Worm (Caenorhabditis elegans) whole organism, L4 larva: ENCODE data around the gene dpf-1.
A peak's percentile ranks its signal among the peaks of the same experiment; 100 is the strongest.

Experiments used
- D1046.2 ChIP-seq: fragments of 200-800 bp; sonication (Bioruptor generic); IDR thresholded peaks from 2 replicates; pipeline ENCODE4 v1.3.6; 2022; ENCODE audit warnings: missing genetic modification characterization, missing compliant biosample characterization
- R02D3.7 ChIP-seq: fragments of 150-350 bp; sonication (generic microtip); optimal IDR thresholded peaks from 3 replicates; lab custom pipeline; 2014; ENCODE audit warnings: missing biosample characterization, missing genetic modification characterization
- T20F7.1 ChIP-seq: fragments of 200-800 bp; sonication (Bioruptor generic); optimal IDR thresholded peaks from 2 replicates; lab custom pipeline; 2018; ENCODE audit warnings: mild to moderate bottlenecking, missing genetic modification characterization, missing compliant biosample characterization
- T26A8.4 ChIP-seq: fragments of 200-800 bp; sonication (Bioruptor generic); IDR thresholded peaks from 2 replicates; pipeline ENCODE4 v1.3.6; 2022; ENCODE audit warnings: missing genetic modification characterization, missing compliant biosample characterization
- Y105C5A.15 ChIP-seq: fragments of 200-800 bp; sonication (Bioruptor generic); IDR thresholded peaks from 2 replicates; pipeline ENCODE4 v1.3.6; 2022; ENCODE audit warnings: missing genetic modification characterization, missing compliant biosample characterization
- Y48G9A.11 ChIP-seq: fragments of 200-800 bp; sonication (Bioruptor generic); IDR thresholded peaks from 2 replicates; pipeline ENCODE4 v1.3.6; 2022; ENCODE audit warnings: missing genetic modification reagents, missing genetic modification characterization, missing compliant biosample characterization
- ZK337.2 ChIP-seq: fragments of 200-800 bp; sonication (Bioruptor generic); IDR thresholded peaks from 2 replicates; pipeline ENCODE4 v1.3.6; 2022; ENCODE audit warnings: missing genetic modification reagents, missing genetic modification characterization, missing compliant biosample characterization
- aha-1 ChIP-seq: fragments of 150-350 bp; peaks from one replicate; lab custom pipeline; 2014; ENCODE audit warnings: missing biosample characterization, missing genetic modification characterization
- attf-4 ChIP-seq: sonication (generic microtip); optimal IDR thresholded peaks from 3 replicates; lab custom pipeline; 2017; ENCODE audit warnings: missing biosample characterization, missing genetic modification characterization
- ceh-20 ChIP-seq: fragments of 200-800 bp; sonication (Bioruptor generic); IDR thresholded peaks from 2 replicates; pipeline ENCODE4 v1.3.6; 2022; ENCODE audit warnings: missing genetic modification reagents, missing genetic modification characterization, missing compliant biosample characterization
- ceh-28 ChIP-seq: fragments of 150-350 bp; optimal IDR thresholded peaks from 2 replicates; lab custom pipeline; 2014; ENCODE audit warnings: missing biosample characterization, missing genetic modification reagents, missing genetic modification characterization
- ceh-32 ChIP-seq: sonication (generic microtip); optimal IDR thresholded peaks from 2 replicates; lab custom pipeline; 2016; ENCODE audit warnings: mild to moderate bottlenecking, missing genetic modification characterization, missing compliant biosample characterization; ENCODE audit not compliant: poor library complexity
- ceh-62 ChIP-seq: sonication (generic microtip); optimal IDR thresholded peaks from 2 replicates; lab custom pipeline; 2017; ENCODE audit warnings: missing biosample characterization, missing genetic modification characterization
- ceh-82 ChIP-seq: sonication (generic microtip); optimal IDR thresholded peaks from 2 replicates; lab custom pipeline; 2017; ENCODE audit warnings: missing biosample characterization, missing genetic modification characterization
- daf-12 ChIP-seq: fragments of 150-350 bp; optimal IDR thresholded peaks from 2 replicates; lab custom pipeline; 2014; ENCODE audit warnings: missing biosample characterization, missing genetic modification reagents, missing genetic modification characterization
- daf-19 ChIP-seq: fragments of 200-800 bp; sonication (Bioruptor generic); conservative IDR thresholded peaks from 2 replicates; pipeline ENCODE4 v1.3.6; 2022; ENCODE audit warnings: missing genetic modification characterization, missing compliant biosample characterization
- daf-8 ChIP-seq: fragments of 200-800 bp; sonication (Bioruptor generic); IDR thresholded peaks from 2 replicates; pipeline ENCODE4 v1.3.6; 2022; ENCODE audit warnings: missing genetic modification characterization, missing compliant biosample characterization
- dmd-6 ChIP-seq: fragments of 200-800 bp; sonication (Bioruptor generic); IDR thresholded peaks from 2 replicates; pipeline ENCODE4 v1.3.6; 2022; ENCODE audit warnings: missing genetic modification reagents, missing genetic modification characterization, missing compliant biosample characterization
- dpl-1 ChIP-seq: fragments of 150-350 bp; optimal IDR thresholded peaks from 2 replicates; lab custom pipeline; 2014; ENCODE audit warnings: missing biosample characterization, missing genetic modification reagents, missing genetic modification characterization
- duxl-1 ChIP-seq: sonication (generic microtip); optimal IDR thresholded peaks from 2 replicates; lab custom pipeline; 2016; ENCODE audit warnings: mild to moderate bottlenecking, missing genetic modification characterization, moderate library complexity, missing compliant biosample characterization; ENCODE audit not compliant: poor library complexity
- egl-27 ChIP-seq: sonication (generic microtip); optimal IDR thresholded peaks from 3 replicates; lab custom pipeline; 2017; ENCODE audit warnings: missing biosample characterization, missing genetic modification reagents, missing genetic modification characterization
- egl-43 ChIP-seq: fragments of 200-800 bp; sonication (Bioruptor generic); IDR thresholded peaks from 2 replicates; pipeline ENCODE4 v1.3.6; 2022; ENCODE audit warnings: missing genetic modification reagents, missing genetic modification characterization, missing compliant biosample characterization
- gei-8 ChIP-seq: fragments of 200-800 bp; sonication (Bioruptor generic); optimal IDR thresholded peaks from 2 replicates; lab custom pipeline; 2018; ENCODE audit warnings: mild to moderate bottlenecking, missing genetic modification characterization, missing compliant biosample characterization
- hif-1 ChIP-seq, 2 experiments: sonication (generic microtip); optimal IDR thresholded peaks; 2 replicates each; lab custom pipeline; 2016 to 2017; ENCODE audit warnings: missing compliant biosample characterization in 2 of 2, missing genetic modification characterization in 2 of 2, missing genetic modification reagents in 2 of 2, missing genotype in 2 of 2, mild to moderate bottlenecking in 1 of 2
- hlh-11 ChIP-seq: fragments of 200-800 bp; sonication (Bioruptor generic); optimal IDR thresholded peaks from 2 replicates; lab custom pipeline; 2018; ENCODE audit warnings: mild to moderate bottlenecking, missing genetic modification characterization, missing compliant biosample characterization
- hmg-1.1 ChIP-seq: fragments of 200-800 bp; sonication (Bioruptor generic); IDR thresholded peaks from 2 replicates; pipeline ENCODE4 v1.3.6; 2022; ENCODE audit warnings: missing genetic modification reagents, missing genetic modification characterization, missing compliant biosample characterization
- jun-1 ChIP-seq: fragments of 150-350 bp; optimal IDR thresholded peaks from 2 replicates; lab custom pipeline; 2014; ENCODE audit warnings: missing biosample characterization, missing genetic modification reagents, missing genetic modification characterization
- lin-1 ChIP-seq: fragments of 200-800 bp; sonication (Bioruptor generic); IDR thresholded peaks from 2 replicates; pipeline ENCODE4 v1.3.6; 2022; ENCODE audit warnings: missing genetic modification reagents, missing genetic modification characterization, missing compliant biosample characterization
- lin-15B ChIP-seq: fragments of 150-350 bp; sonication (generic microtip); optimal IDR thresholded peaks from 3 replicates; lab custom pipeline; 2014; ENCODE audit warnings: missing biosample characterization, missing genetic modification characterization
- lin-29 ChIP-seq: fragments of 200-800 bp; sonication (Bioruptor generic); IDR thresholded peaks from 2 replicates; pipeline ENCODE4 v1.3.6; 2022; ENCODE audit warnings: missing genetic modification reagents, missing genetic modification characterization, missing compliant biosample characterization
- lin-39 ChIP-seq: fragments of 150-350 bp; optimal IDR thresholded peaks from 2 replicates; lab custom pipeline; 2014; ENCODE audit warnings: missing biosample characterization, missing genetic modification reagents, missing genetic modification characterization
- nhr-10 ChIP-seq: fragments of 150-350 bp; optimal IDR thresholded peaks from 2 replicates; lab custom pipeline; 2014; ENCODE audit warnings: missing biosample characterization, missing genetic modification characterization
- nhr-102 ChIP-seq: sonication (generic microtip); optimal IDR thresholded peaks from 2 replicates; lab custom pipeline; 2016; ENCODE audit warnings: mild to moderate bottlenecking, missing genetic modification characterization, moderate library complexity, missing compliant biosample characterization
- nhr-11 ChIP-seq: fragments of 150-350 bp; optimal IDR thresholded peaks from 2 replicates; lab custom pipeline; 2014; ENCODE audit warnings: missing biosample characterization, missing genetic modification characterization
- nhr-111 ChIP-seq: fragments of 200-800 bp; sonication (Bioruptor generic); optimal IDR thresholded peaks from 2 replicates; lab custom pipeline; 2018; ENCODE audit warnings: mild to moderate bottlenecking, missing genetic modification characterization, missing compliant biosample characterization
- nhr-25 ChIP-seq: sonication (generic microtip); optimal IDR thresholded peaks from 2 replicates; lab custom pipeline; 2017; ENCODE audit warnings: missing genetic modification characterization, mild to moderate bottlenecking, missing compliant biosample characterization, antibody characterized with exemption, moderate library complexity, borderline replicate concordance; ENCODE audit not compliant: insufficient read depth
- nhr-41 ChIP-seq: fragments of 200-800 bp; sonication (Bioruptor generic); IDR thresholded peaks from 2 replicates; pipeline ENCODE4 v1.3.6; 2022; ENCODE audit warnings: missing genetic modification reagents, missing genetic modification characterization, missing compliant biosample characterization
- nhr-48 ChIP-seq: sonication (generic microtip); optimal IDR thresholded peaks from 2 replicates; lab custom pipeline; 2016; ENCODE audit warnings: mild to moderate bottlenecking, missing genetic modification characterization, missing compliant biosample characterization
- nhr-76 ChIP-seq: fragments of 150-350 bp; optimal IDR thresholded peaks from 2 replicates; lab custom pipeline; 2014; ENCODE audit warnings: missing biosample characterization, missing genetic modification characterization
- pha-4 ChIP-seq, 2 experiments: fragments of 150-350 bp in 1 of 2; fragments of 200-800 bp in 1 of 2; sonication (Bioruptor generic) in 1 of 2; IDR thresholded peaks in 1 of 2; optimal IDR thresholded peaks in 1 of 2; 2 replicates each; pipeline versions ENCODE4 v1.3.6 to Lab custom; 2014 to 2022; ENCODE audit warnings: missing genetic modification characterization in 2 of 2, missing genetic modification reagents in 2 of 2, missing biosample characterization in 1 of 2, missing compliant biosample characterization in 1 of 2
- pqm-1 ChIP-seq: sonication (generic microtip); optimal IDR thresholded peaks from 2 replicates; lab custom pipeline; 2017; ENCODE audit warnings: missing biosample characterization, missing genetic modification characterization
- sdz-12 ChIP-seq: fragments of 200-800 bp; sonication (Bioruptor generic); optimal IDR thresholded peaks from 2 replicates; lab custom pipeline; 2018; ENCODE audit warnings: mild to moderate bottlenecking, missing genetic modification characterization, missing compliant biosample characterization
- unc-62 ChIP-seq, 3 experiments: fragments of 150-350 bp in 1 of 3; sonication (generic microtip); optimal IDR thresholded peaks in 2 of 3; peaks in 1 of 3; 1 replicate in 1 of 3; 2 replicates in 2 of 3; lab custom pipeline; 2014 to 2017; ENCODE audit warnings: missing biosample characterization in 3 of 3, missing genetic modification characterization in 3 of 3, missing genetic modification reagents in 3 of 3, missing genotype in 1 of 3
- vab-7 ChIP-seq: fragments of 200-800 bp; sonication (Bioruptor generic); IDR thresholded peaks from 2 replicates; pipeline ENCODE4 v1.3.6; 2022; ENCODE audit warnings: missing genetic modification reagents, missing genetic modification characterization, missing compliant biosample characterization
- zfp-2 ChIP-seq: sonication (generic microtip); optimal IDR thresholded peaks from 2 replicates; lab custom pipeline; 2016; ENCODE audit warnings: mild to moderate bottlenecking, missing genetic modification characterization, missing compliant biosample characterization
- zfp-3 ChIP-seq: fragments of 200-800 bp; sonication (Bioruptor generic); conservative IDR thresholded peaks from 2 replicates; pipeline ENCODE4 v1.3.6; 2022; ENCODE audit warnings: missing genetic modification reagents, missing genetic modification characterization, missing compliant biosample characterization
- ztf-11 ChIP-seq: fragments of 150-350 bp; optimal IDR thresholded peaks from 2 replicates; lab custom pipeline; 2014; ENCODE audit warnings: missing biosample characterization, missing genetic modification characterization

Gene dpf-1

DNA sequence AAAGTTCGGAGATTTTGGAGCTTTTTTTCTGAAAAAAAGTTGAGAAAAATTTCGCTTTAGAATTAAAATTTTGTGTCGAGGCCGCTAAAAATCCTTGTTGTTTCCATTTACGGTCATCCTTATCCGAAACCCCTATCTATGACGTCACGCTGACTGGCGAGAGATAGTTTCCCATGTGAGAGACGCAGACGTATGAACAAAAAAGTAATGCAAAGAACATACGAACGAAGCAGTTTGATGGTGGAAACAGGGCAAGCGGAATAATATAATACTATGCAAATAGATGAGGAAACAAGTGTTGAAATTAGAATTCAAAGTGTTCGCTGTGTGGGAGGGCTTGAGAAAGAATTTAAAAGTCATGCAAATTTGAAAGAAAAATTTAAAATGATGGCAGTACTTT lies 28.0 kb downstream of the dpf-1 start (continued):
- no peak for TF ChIP-seq zfp-2 (tag; lab: Kevin White, UChicago)
- TF ChIP-seq, all 104 proteins: peak for 4

DNA sequence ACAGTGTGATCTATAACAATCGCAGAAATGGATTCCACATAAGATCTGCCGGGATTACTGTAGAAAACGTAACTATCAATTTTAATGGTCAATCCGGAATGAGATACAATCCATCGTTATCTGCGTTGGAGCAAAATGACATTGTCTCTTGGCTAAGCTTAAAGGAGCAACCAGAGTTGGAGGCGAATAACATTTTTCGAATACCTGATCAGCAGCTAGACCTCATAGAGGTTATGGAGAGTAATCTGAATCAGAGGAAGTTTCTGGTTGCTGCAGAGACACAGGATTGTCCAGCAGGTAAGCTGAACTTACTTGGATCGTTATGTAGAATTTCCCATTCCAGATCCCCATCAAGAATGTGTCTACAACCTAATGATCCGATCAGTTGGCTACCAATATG lies 32.5 kb downstream of the dpf-1 start:
- no peak for TF ChIP-seq nhr-25 (tag; lab: Kevin White, UChicago)
- peak in 1 of 2 experiments; percentile 76 for TF ChIP-seq unc-62 (GFP tag; optimal IDR thresholded peaks at IDR 0.05 in 1 of 2; lab: Kevin White, UChicago)
- no peak for TF ChIP-seq unc-62 (tag; optimal IDR thresholded peaks at IDR 0.05; lab: Kevin White, UChicago)

DNA sequence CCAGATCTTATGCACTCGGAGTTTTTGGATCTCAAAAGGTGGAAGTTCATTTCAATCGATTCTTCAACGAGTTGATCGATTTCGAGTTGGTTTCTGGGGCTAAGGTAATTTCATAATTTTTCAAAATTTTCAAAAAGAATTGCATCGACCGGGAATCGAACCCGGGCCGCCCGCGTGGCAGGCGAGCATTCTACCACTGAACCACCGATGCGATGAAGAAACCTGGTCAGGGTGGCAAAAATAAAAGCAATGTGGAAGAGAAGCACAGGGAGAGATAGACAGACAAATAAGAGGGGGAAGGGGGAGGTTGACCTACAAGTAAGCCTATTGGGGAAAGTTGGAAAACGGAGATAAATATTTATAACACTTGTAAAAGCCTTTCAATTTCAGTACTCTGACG lies 33.9 kb downstream of the dpf-1 start:
- TF ChIP-seq lin-39 (tag; lab: Kevin White, UChicago) (no peak), nhr-111 (GFP tag; lab: Kevin White, UChicago) (no peak), egl-27 (tag; lab: Kevin White, UChicago) (no peak), R02D3.7 (tag; lab: Kevin White, UChicago) (no peak), D1046.2 (GFP tag; lab: Robert Waterston, UW) (peak; percentile 85; the same call in 1 of the 2 replicates), daf-19 (GFP tag; lab: Robert Waterston, UW) (no peak), nhr-102 (tag; lab: Kevin White, UChicago) (peak; percentile 26), dpl-1 (GFP tag; lab: Kevin White, UChicago) (peak; percentile 16), pha-4 (GFP tag; IDR thresholded peaks at IDR 0.05; lab: Robert Waterston, UW) (no peak), pha-4 (tag; optimal IDR thresholded peaks at IDR 0.05; lab: Kevin White, UChicago) (no peak), aha-1 (tag; lab: Kevin White, UChicago) (no peak), gei-8 (no peak), Y48G9A.11 (GFP tag; lab: Robert Waterston, UW) (0 out of 2 replicates have a peak, but pooled peaks have one; percentile 41), sdz-12 (GFP tag; lab: Kevin White, UChicago) (peak; percentile 54), zfp-3 (GFP tag; lab: Robert Waterston, UW) (no peak), jun-1 (tag; lab: Kevin White, UChicago) (no peak), lin-1 (peak; percentile 23; the same call in 1 of the 2 replicates), ceh-62 (tag; lab: Kevin White, UChicago) (no peak), hmg-1.1 (GFP tag; lab: Robert Waterston, UW) (peak; percentile 48; the same call in 1 of the 2 replicates), nhr-41 (GFP tag; lab: Robert Waterston, UW) (no peak), nhr-48 (tag; lab: Kevin White, UChicago) (no peak), nhr-76 (no peak), hif-1 (tag; optimal IDR thresholded peaks at IDR 0.05; lab: Kevin White, UChicago) (no peak), hlh-11 (peak; percentile 41), daf-12 (no peak), vab-7 (GFP tag; lab: Robert Waterston, UW) (peak; percentile 76), attf-4 (tag; lab: Kevin White, UChicago) (no peak), ceh-82 (tag; lab: Kevin White, UChicago) (no peak), ztf-11 (tag; lab: Kevin White, UChicago) (no peak), lin-15B (tag; lab: Kevin White, UChicago) (no peak), duxl-1 (tag; lab: Kevin White, UChicago) (no peak), ZK337.2 (GFP tag; lab: Robert Waterston, UW) (peak; percentile 58; the same call in 1 of the 2 replicates), lin-29 (GFP tag; lab: Robert Waterston, UW) (no peak), ceh-32 (tag; lab: Kevin White, UChicago) (no peak), daf-8 (GFP tag; lab: Robert Waterston, UW) (no peak), T20F7.1 (GFP tag; lab: Kevin White, UChicago) (no peak), nhr-11 (tag; lab: Kevin White, UChicago) (no peak), T26A8.4 (GFP tag; lab: Robert Waterston, UW) (peak; percentile 75), nhr-10 (tag; lab: Kevin White, UChicago) (no peak), egl-43 (GFP tag; lab: Robert Waterston, UW) (peak; percentile 81), Y105C5A.15 (GFP tag; lab: Robert Waterston, UW) (peak; percentile 13; the same call in 1 of the 2 replicates), dmd-6 (GFP tag; lab: Robert Waterston, UW) (peak; percentile 67), pqm-1 (no peak), ceh-28 (tag; lab: Kevin White, UChicago) (no peak), ceh-20 (GFP tag; lab: Robert Waterston, UW) (peak; percentile 68)
